Fruit fly (Drosophila melanogaster) whole organism, embryonic: ENCODE results near the gene Muc68D.
A peak's percentile ranks its signal among the peaks of the same experiment; 100 is the strongest.

Source experiments
- Aef1 ChIP-seq: fragments of 200-800 bp; sonication (Bioruptor generic); IDR thresholded peaks from 3 replicates; pipeline ENCODE4 v1.3.6; 2022; ENCODE audit warnings: missing biosample characterization, missing genetic modification characterization
- CG10147 ChIP-seq: fragments of 200-800 bp; sonication (Bioruptor generic); optimal IDR thresholded peaks from 2 replicates; lab custom pipeline; 2019; ENCODE audit warnings: missing biosample characterization, mild to moderate bottlenecking, missing genetic modification characterization, moderate library complexity
- CG10543 ChIP-seq: fragments of 200-800 bp; sonication (Bioruptor generic); optimal IDR thresholded peaks from 3 replicates; lab custom pipeline; 2017; ENCODE audit warnings: missing biosample characterization, mild to moderate bottlenecking, missing genetic modification characterization, moderate library complexity
- CG11247 ChIP-seq: fragments of 200-800 bp; sonication (Bioruptor generic); IDR thresholded peaks from 2 replicates; pipeline ENCODE4 v1.3.6; 2022; ENCODE audit warnings: missing biosample characterization, missing genetic modification characterization
- CG12299 ChIP-seq: fragments of 200-800 bp; sonication (Bioruptor generic); optimal IDR thresholded peaks from 2 replicates; lab custom pipeline; 2018; ENCODE audit warnings: missing biosample characterization, mild to moderate bottlenecking, missing genetic modification characterization
- CG12391 ChIP-seq: fragments of 200-800 bp; sonication (Bioruptor generic); optimal IDR thresholded peaks from 3 replicates; lab custom pipeline; 2018; ENCODE audit warnings: missing biosample characterization, mild to moderate bottlenecking, missing genetic modification characterization, moderate library complexity
- CG12942 ChIP-seq: fragments of 200-800 bp; sonication (Bioruptor generic); optimal IDR thresholded peaks from 3 replicates; lab custom pipeline; 2016; ENCODE audit warnings: missing biosample characterization, missing genetic modification characterization
- CG13123 ChIP-seq: fragments of 200-800 bp; sonication (Bioruptor generic); optimal IDR thresholded peaks from 2 replicates; lab custom pipeline; 2016; ENCODE audit warnings: missing biosample characterization, missing genetic modification characterization
- CG14014 ChIP-seq: fragments of 200-800 bp; sonication (Bioruptor generic); IDR thresholded peaks from 2 replicates; pipeline ENCODE4 v1.3.6; 2022; ENCODE audit warnings: missing biosample characterization, missing genetic modification characterization
- CG14667 ChIP-seq: fragments of 200-800 bp; sonication (Bioruptor generic); IDR thresholded peaks from 2 replicates; pipeline ENCODE4 v1.3.6; 2022; ENCODE audit warnings: missing biosample characterization, missing genetic modification characterization
- CG15514 ChIP-seq: fragments of 200-800 bp; sonication (Bioruptor generic); optimal IDR thresholded peaks from 3 replicates; lab custom pipeline; 2017; ENCODE audit warnings: missing biosample characterization, missing genetic modification characterization, mild to moderate bottlenecking, moderate library complexity, missing genetic modification reagents
- CG15601 ChIP-seq: fragments of 200-800 bp; sonication (Bioruptor generic); optimal IDR thresholded peaks from 3 replicates; lab custom pipeline; 2019; ENCODE audit warnings: missing biosample characterization, mild to moderate bottlenecking, missing genetic modification characterization, moderate library complexity
- CG17912 ChIP-seq: fragments of 200-800 bp; sonication (Bioruptor generic); optimal IDR thresholded peaks from 2 replicates; lab custom pipeline; 2018; ENCODE audit warnings: missing biosample characterization, mild to moderate bottlenecking, missing genetic modification characterization
- CG18599 ChIP-seq: fragments of 200-800 bp; sonication (Bioruptor generic); optimal IDR thresholded peaks from 3 replicates; lab custom pipeline; 2017; ENCODE audit warnings: missing biosample characterization, missing genetic modification characterization, mild to moderate bottlenecking, moderate library complexity, missing genetic modification reagents
- CG18764 ChIP-seq: fragments of 200-800 bp; sonication (Bioruptor generic); optimal IDR thresholded peaks from 3 replicates; lab custom pipeline; 2016; ENCODE audit warnings: missing biosample characterization, missing genetic modification characterization
- CG2120 ChIP-seq: fragments of 200-800 bp; sonication (Bioruptor generic); optimal IDR thresholded peaks from 3 replicates; lab custom pipeline; 2016; ENCODE audit warnings: missing biosample characterization, missing genetic modification characterization
- CG31365 ChIP-seq: fragments of 200-800 bp; sonication (Bioruptor generic); optimal IDR thresholded peaks from 2 replicates; lab custom pipeline; 2018; ENCODE audit warnings: missing biosample characterization, mild to moderate bottlenecking, missing genetic modification characterization
- CG3281 ChIP-seq: fragments of 200-800 bp; sonication (Bioruptor generic); optimal IDR thresholded peaks from 3 replicates; lab custom pipeline; 2017; ENCODE audit warnings: missing biosample characterization, mild to moderate bottlenecking, missing genetic modification characterization
- CG34376 ChIP-seq: fragments of 200-800 bp; sonication (Bioruptor generic); optimal IDR thresholded peaks from 2 replicates; lab custom pipeline; 2018; ENCODE audit warnings: missing biosample characterization, mild to moderate bottlenecking, missing genetic modification characterization
- CG3838 ChIP-seq: fragments of 200-800 bp; sonication (Bioruptor generic); optimal IDR thresholded peaks from 3 replicates; lab custom pipeline; 2016; ENCODE audit warnings: missing biosample characterization, missing genetic modification characterization
- CG5180 ChIP-seq: fragments of 200-800 bp; sonication (Bioruptor generic); optimal IDR thresholded peaks from 3 replicates; lab custom pipeline; 2017; ENCODE audit warnings: missing biosample characterization, missing genetic modification characterization, mild to moderate bottlenecking, moderate library complexity, missing genetic modification reagents
- CG6689 ChIP-seq: fragments of 200-800 bp; sonication (Bioruptor generic); IDR thresholded peaks from 2 replicates; pipeline ENCODE4 v1.3.6; 2022; ENCODE audit warnings: missing biosample characterization, missing genetic modification characterization
- CG7928 ChIP-seq: fragments of 200-800 bp; sonication (Bioruptor generic); optimal IDR thresholded peaks from 2 replicates; lab custom pipeline; 2017; ENCODE audit warnings: missing biosample characterization, mild to moderate bottlenecking, missing genetic modification characterization
- CG7987 ChIP-seq: fragments of 200-800 bp; sonication (Bioruptor generic); optimal IDR thresholded peaks from 2 replicates; lab custom pipeline; 2018; ENCODE audit warnings: missing biosample characterization, mild to moderate bottlenecking, missing genetic modification characterization, moderate library complexity
- CG9727 ChIP-seq: fragments of 200-800 bp; sonication (Bioruptor generic); optimal IDR thresholded peaks from 3 replicates; lab custom pipeline; 2017; ENCODE audit warnings: missing biosample characterization, mild to moderate bottlenecking, missing genetic modification characterization
- CTCF ChIP-seq: fragments of 200-800 bp; sonication (Bioruptor generic); optimal IDR thresholded peaks from 2 replicates; lab custom pipeline; 2017; ENCODE audit warnings: missing biosample characterization, mild to moderate bottlenecking, missing genetic modification characterization, moderate library complexity
- Doc2 ChIP-seq: fragments of 200-800 bp; sonication (Bioruptor generic); IDR thresholded peaks from 2 replicates; pipeline ENCODE4 v1.3.6; 2022; ENCODE audit warnings: missing biosample characterization, missing genetic modification characterization
- Doc3 ChIP-seq: fragments of 200-800 bp; sonication (Bioruptor generic); IDR thresholded peaks from 3 replicates; pipeline ENCODE4 v1.3.6; 2022; ENCODE audit warnings: missing biosample characterization, missing genetic modification characterization; ENCODE audit not compliant: partially characterized antibody
- E2f1 ChIP-seq: fragments of 200-800 bp; sonication (Bioruptor generic); IDR thresholded peaks from 2 replicates; pipeline ENCODE4 v1.3.6; 2022; ENCODE audit warnings: missing biosample characterization, missing genetic modification characterization
- Fer3 ChIP-seq: fragments of 200-800 bp; sonication (Bioruptor generic); optimal IDR thresholded peaks from 2 replicates; lab custom pipeline; 2018; ENCODE audit warnings: missing biosample characterization, mild to moderate bottlenecking, missing genetic modification characterization, moderate library complexity
- H2.0 ChIP-seq: fragments of 200-800 bp; sonication (Bioruptor generic); IDR thresholded peaks from 2 replicates; pipeline ENCODE4 v1.3.6; 2022; ENCODE audit warnings: missing biosample characterization, missing genetic modification characterization
- Hand ChIP-seq: fragments of 200-800 bp; sonication (Bioruptor generic); optimal IDR thresholded peaks from 2 replicates; lab custom pipeline; 2017; ENCODE audit warnings: mild to moderate bottlenecking, missing biosample characterization, missing genetic modification reagents, missing genetic modification characterization
- HmgZ ChIP-seq: fragments of 200-800 bp; sonication (Bioruptor generic); optimal IDR thresholded peaks from 2 replicates; lab custom pipeline; 2018; ENCODE audit warnings: missing biosample characterization, mild to moderate bottlenecking, missing genetic modification characterization
- Kr ChIP-seq: fragments of 200-800 bp; sonication (Bioruptor generic); optimal IDR thresholded peaks from 2 replicates; lab custom pipeline; 2017; ENCODE audit warnings: missing biosample characterization, mild to moderate bottlenecking, missing genetic modification characterization
- Max ChIP-seq: fragments of 200-800 bp; sonication (Bioruptor generic); optimal IDR thresholded peaks from 2 replicates; lab custom pipeline; 2016; ENCODE audit warnings: missing biosample characterization, mild to moderate bottlenecking, missing genetic modification characterization
- Nf-YA ChIP-seq: fragments of 200-800 bp; sonication (Bioruptor generic); IDR thresholded peaks from 2 replicates; pipeline ENCODE4 v1.3.6; 2022; ENCODE audit warnings: missing biosample characterization, missing genetic modification characterization
- Oaz ChIP-seq: fragments of 200-800 bp; sonication (Bioruptor generic); IDR thresholded peaks from 2 replicates; pipeline ENCODE4 v1.3.6; 2022; ENCODE audit warnings: missing biosample characterization, missing genetic modification characterization
- Side ChIP-seq: fragments of 200-800 bp; sonication (Bioruptor generic); optimal IDR thresholded peaks from 2 replicates; lab custom pipeline; 2016; ENCODE audit warnings: missing biosample characterization, missing genetic modification characterization
- Sry-δ ChIP-seq: fragments of 200-800 bp; sonication (Bioruptor generic); optimal IDR thresholded peaks from 2 replicates; lab custom pipeline; 2016; ENCODE audit warnings: missing biosample characterization, missing genetic modification characterization
- chinmo ChIP-seq: fragments of 200-800 bp; sonication (Bioruptor generic); IDR thresholded peaks from 4 replicates; pipeline ENCODE4 v1.3.6; 2022; ENCODE audit warnings: missing biosample characterization, missing genetic modification characterization; ENCODE audit not compliant: partially characterized antibody
- ems ChIP-seq: fragments of 200-800 bp; sonication (Bioruptor generic); optimal IDR thresholded peaks from 3 replicates; lab custom pipeline; 2016; ENCODE audit warnings: missing biosample characterization, missing genetic modification characterization
- grau ChIP-seq: fragments of 200-800 bp; optimal IDR thresholded peaks from 3 replicates; lab custom pipeline; 2019; ENCODE audit warnings: missing biosample characterization, mild to moderate bottlenecking, missing genetic modification characterization, moderate library complexity
- lola ChIP-seq, 3 experiments: fragments of >200 bp in 2 of 3; fragments of 200-800 bp in 1 of 3; sonication (Bioruptor generic) in 1 of 3; optimal IDR thresholded peaks; 2 replicates each; lab custom pipeline; 2017 to 2019; ENCODE audit warnings: missing biosample characterization in 3 of 3, missing genetic modification characterization in 3 of 3, mild to moderate bottlenecking in 1 of 3, moderate library complexity in 1 of 3
- maf-S ChIP-seq: fragments of 200-800 bp; sonication (Bioruptor generic); optimal IDR thresholded peaks from 2 replicates; lab custom pipeline; 2016; ENCODE audit warnings: missing biosample characterization, missing genetic modification characterization
- otp ChIP-seq: fragments of 200-800 bp; sonication (Bioruptor generic); IDR thresholded peaks from 3 replicates; pipeline ENCODE4, ENCODE4 v1.3.6; 2022; ENCODE audit warnings: missing biosample characterization, missing genetic modification characterization
- rib ChIP-seq: fragments of 200-800 bp; sonication (Bioruptor generic); IDR thresholded peaks from 2 replicates; pipeline ENCODE4 v1.3.6; 2022; ENCODE audit warnings: missing biosample characterization, missing genetic modification characterization
- run ChIP-seq: fragments of 200-800 bp; sonication (Bioruptor generic); optimal IDR thresholded peaks from 3 replicates; lab custom pipeline; 2018; ENCODE audit warnings: missing biosample characterization, mild to moderate bottlenecking, missing genetic modification characterization
- sc ChIP-seq, 3 experiments: fragments of >200 bp in 2 of 3; fragments of 200-800 bp in 1 of 3; sonication (Bioruptor generic) in 1 of 3; optimal IDR thresholded peaks; 2 replicates in 2 of 3; 3 replicates in 1 of 3; lab custom pipeline; 2017; ENCODE audit warnings: mild to moderate bottlenecking in 1 of 3, missing biosample characterization in 1 of 3, missing genetic modification characterization in 1 of 3, missing genetic modification reagents in 1 of 3
- slbo ChIP-seq: fragments of 200-800 bp; sonication (Bioruptor generic); IDR thresholded peaks from 2 replicates; pipeline ENCODE4 v1.3.6; 2022; ENCODE audit warnings: missing biosample characterization, missing genetic modification characterization
- so ChIP-seq: fragments of 200-800 bp; sonication (Bioruptor generic); IDR thresholded peaks from 3 replicates; pipeline ENCODE4 v1.3.6; 2022; ENCODE audit warnings: missing biosample characterization, missing genetic modification characterization
- twi ChIP-seq: fragments of 200-800 bp; optimal IDR thresholded peaks from 2 replicates; lab custom pipeline; 2019; ENCODE audit warnings: missing biosample characterization, mild to moderate bottlenecking, missing genetic modification characterization, moderate library complexity
- wdn ChIP-seq: fragments of 200-800 bp; sonication (Bioruptor generic); IDR thresholded peaks from 2 replicates; pipeline ENCODE4 v1.3.6; 2022; ENCODE audit warnings: missing biosample characterization, missing genetic modification characterization

Gene Muc68D

dm6 chr3L:11788195-11788594 lies 16.2 kb upstream of the Muc68D start (continued):
- TF ChIP-seq CG10543 (GFP tag; lab: Kevin White, UChicago) (peak; percentile 52), CG14667 (GFP tag; lab: Robert Waterston, UW) (no peak), wdn (no peak), maf-S (GFP tag; lab: Kevin White, UChicago) (no peak), Hand (GFP tag; lab: Kevin White, UChicago) (no peak), CG12942 (GFP tag; lab: Kevin White, UChicago) (no peak), CG10147 (GFP tag; lab: Kevin White, UChicago) (no peak), CG17912 (GFP tag; lab: Kevin White, UChicago) (peak; percentile 22), otp (GFP tag; lab: Robert Waterston, UW) (no peak), CG31365 (tag; lab: Kevin White, UChicago) (no peak), Fer3 (tag; lab: Kevin White, UChicago) (peak; percentile 35), Doc3 (GFP tag; lab: Robert Waterston, UW) (no peak), Nf-YA (GFP tag; lab: Robert Waterston, UW) (0 out of 2 replicates have a peak, but pooled peaks have one; percentile 7), CG18599 (GFP tag; lab: Kevin White, UChicago) (peak; percentile 47), chinmo (GFP tag; lab: Robert Waterston, UW) (0 out of 4 replicates have a peak, but pooled peaks have one; percentile 27), rib (GFP tag; lab: Robert Waterston, UW) (0 out of 2 replicates have a peak, but pooled peaks have one; percentile 40), Side (GFP tag; lab: Kevin White, UChicago) (no peak), Doc2 (GFP tag; lab: Robert Waterston, UW) (no peak), CG7987 (no peak), twi (tag; lab: Kevin White, UChicago) (no peak), CG6689 (no peak), lola (GFP tag; optimal IDR thresholded peaks at IDR 0.05; lab: Kevin White, UChicago) (no peak), so (GFP tag; lab: Robert Waterston, UW) (peak; percentile 63; the same call in 1 of the 3 replicates), CG15514 (GFP tag; lab: Kevin White, UChicago) (peak; percentile 36), CG13123 (GFP tag; lab: Kevin White, UChicago) (no peak), CG3838 (no peak), Kr (GFP tag; lab: Kevin White, UChicago) (no peak), CTCF (no peak), CG34376 (GFP tag; lab: Kevin White, UChicago) (peak; percentile 48), Max (GFP tag; lab: Kevin White, UChicago) (no peak), sc (optimal IDR thresholded peaks at IDR 0.05; lab: Kevin White, UChicago) (no peak), sc (GFP tag; optimal IDR thresholded peaks at IDR 0.05; lab: Kevin White, UChicago) (no peak), Oaz (GFP tag; lab: Robert Waterston, UW) (no peak), CG12391 (no peak), CG18764 (GFP tag; lab: Kevin White, UChicago) (no peak), CG9727 (no peak), CG5180 (GFP tag; lab: Kevin White, UChicago) (no peak), E2f1 (GFP tag; lab: Robert Waterston, UW) (no peak), CG15601 (tag; lab: Kevin White, UChicago) (no peak), grau (no peak)

dm6 chr3L:11785291-11785690 lies 13.3 kb upstream of the Muc68D start:
- TF ChIP-seq H2.0 (peak; percentile 20; the same call in 1 of the 2 replicates), CG14014 (0 out of 2 replicates have a peak, but pooled peaks have one; percentile 28), CG11247 (0 out of 2 replicates have a peak, but pooled peaks have one; percentile 46), Aef1 (GFP tag; lab: Robert Waterston, UW) (peak; percentile 39; the same call in 2 of the 3 replicates), Sry-δ (GFP tag; lab: Kevin White, UChicago) (peak; percentile 14), HmgZ (tag; lab: Kevin White, UChicago) (peak; percentile 33), CG12299 (tag; lab: Kevin White, UChicago) (no peak), slbo (GFP tag; lab: Robert Waterston, UW) (peak; percentile 65), ems (GFP tag; lab: Kevin White, UChicago) (no peak), run (tag; lab: Kevin White, UChicago) (no peak), CG2120 (peak; percentile 71), Fer3 (tag; lab: Kevin White, UChicago) (peak; percentile 57), CG7928 (peak; percentile 17), CG3281 (GFP tag; lab: Kevin White, UChicago) (peak; percentile 32)
